Worm (Caenorhabditis elegans): ENCODE data around the gene ska-3.

ska-3 gene

ce11 chrIII:5678935-5679334 lies at the start of gene ska-3, which contains the start of gene rps-12:
ska-3 (minus strand) TSS chrIII:5679005.
rps-12 (plus strand) TSS chrIII:5679298.
- TF ChIP-seq flt-1 (GFP tag; IDR thresholded peaks at IDR 0.05) (peak; percentile 69), aly-1 (tag; optimal IDR thresholded peaks at IDR 0.05) (no peak), ets-7 (tag; optimal IDR thresholded peaks at IDR 0.05) (no peak), B0310.2 (tag; optimal IDR thresholded peaks at IDR 0.05) (peak; percentile 15), ceh-36 (tag; optimal IDR thresholded peaks at IDR 0.05) (no peak), tbx-11 (GFP tag; IDR thresholded peaks at IDR 0.05) (0 out of 2 replicates have a peak, but pooled peaks have one; percentile 17), tbx-37 (GFP tag; conservative IDR thresholded peaks at IDR 0.05) (peak; percentile 49; the same call in 1 of the 2 replicates), pes-1 (GFP tag; IDR thresholded peaks at IDR 0.05) (peak; percentile 72), ama-1 (optimal IDR thresholded peaks at IDR 0.05) (no peak), hmbx-1 (tag; optimal IDR thresholded peaks at IDR 0.05) (no peak), hnd-1 (tag; optimal IDR thresholded peaks at IDR 0.05) (peak; percentile 8), ceh-13 (GFP tag; optimal IDR thresholded peaks at IDR 0.05) (no peak), sea-1 (GFP tag; conservative IDR thresholded peaks at IDR 0.05) (no peak; the same call in 1 of the 2 replicates), tra-4 (tag; optimal IDR thresholded peaks at IDR 0.05) (no peak), F13C5.2 (tag; optimal IDR thresholded peaks at IDR 0.05) (peak; percentile 95), scrt-1 (GFP tag; IDR thresholded peaks at IDR 0.05) (no peak), hmg-4 (GFP tag; optimal IDR thresholded peaks at IDR 0.05) (peak; percentile 70)

- TF ChIP-seq tbx-11 (GFP tag; IDR thresholded peaks at IDR 0.05) (no peak), ceh-36 (tag; optimal IDR thresholded peaks at IDR 0.05) (no peak), flt-1 (GFP tag; IDR thresholded peaks at IDR 0.05) (no peak), tbx-37 (GFP tag; conservative IDR thresholded peaks at IDR 0.05) (no peak), hmbx-1 (tag; optimal IDR thresholded peaks at IDR 0.05) (no peak), aly-1 (tag; optimal IDR thresholded peaks at IDR 0.05) (no peak), F13C5.2 (tag; optimal IDR thresholded peaks at IDR 0.05) (no peak), sea-1 (GFP tag; conservative IDR thresholded peaks at IDR 0.05) (no peak), tra-4 (tag; optimal IDR thresholded peaks at IDR 0.05) (no peak), scrt-1 (GFP tag; IDR thresholded peaks at IDR 0.05) (no peak), ama-1 (optimal IDR thresholded peaks at IDR 0.05) (no peak), hmg-4 (GFP tag; optimal IDR thresholded peaks at IDR 0.05) (no peak), hnd-1 (tag; optimal IDR thresholded peaks at IDR 0.05) (no peak), ets-7 (tag; optimal IDR thresholded peaks at IDR 0.05) (no peak)
Observed at ce11 chrIII:5727827-5728226, 49.0 kb upstream of the ska-3 start, which contains the start of gene egg-1. egg-1 (plus strand) TSS chrIII:5728180.

DNA sequence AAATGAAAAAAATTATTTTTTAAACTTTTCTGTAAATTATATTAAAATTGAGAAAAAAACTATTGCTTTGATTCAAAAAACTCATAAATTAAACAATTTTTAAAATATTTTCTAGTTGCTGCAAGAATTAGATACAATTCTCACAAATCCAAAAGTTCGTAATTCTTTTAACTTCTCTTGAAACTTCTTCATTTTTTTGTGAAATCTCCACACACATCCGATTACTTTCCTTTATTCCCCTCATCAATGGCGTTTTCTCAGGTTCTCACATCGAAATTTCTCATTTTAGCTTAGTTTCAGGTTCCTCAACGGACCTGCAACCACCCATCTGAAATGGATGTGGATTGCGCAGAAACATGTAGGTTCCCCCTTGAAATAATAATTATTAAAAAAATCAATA lies 43.7 kb upstream of the ska-3 start, which contains the start of gene wrm-1:
TSS of gene wrm-1 (plus strand) at position 301 of the 400 bp plus-strand sequence.
- TF ChIP-seq flt-1 (GFP tag; IDR thresholded peaks at IDR 0.05) = no peak
- no peak for TF ChIP-seq aly-1 (tag; optimal IDR thresholded peaks at IDR 0.05)
- TF ChIP-seq tra-4 (tag; optimal IDR thresholded peaks at IDR 0.05) = no peak
- TF ChIP-seq ceh-13 (GFP tag; optimal IDR thresholded peaks at IDR 0.05) = no peak
- no peak for TF ChIP-seq tbx-11 (GFP tag; IDR thresholded peaks at IDR 0.05)
- TF ChIP-seq B0310.2 (tag; optimal IDR thresholded peaks at IDR 0.05) = no peak
- no peak for TF ChIP-seq ceh-36 (tag; optimal IDR thresholded peaks at IDR 0.05)
- no peak for TF ChIP-seq hmg-4 (GFP tag; optimal IDR thresholded peaks at IDR 0.05)
- no peak for TF ChIP-seq tbx-37 (GFP tag; conservative IDR thresholded peaks at IDR 0.05)
- no peak for TF ChIP-seq scrt-1 (GFP tag; IDR thresholded peaks at IDR 0.05)
- no peak for TF ChIP-seq pes-1 (GFP tag; IDR thresholded peaks at IDR 0.05)
- no peak for TF ChIP-seq sea-1 (GFP tag; conservative IDR thresholded peaks at IDR 0.05)
- no peak for TF ChIP-seq ets-7 (tag; optimal IDR thresholded peaks at IDR 0.05)
- no peak for TF ChIP-seq hmbx-1 (tag; optimal IDR thresholded peaks at IDR 0.05)
- TF ChIP-seq ama-1 (optimal IDR thresholded peaks at IDR 0.05) = no peak

- no peak for TF ChIP-seq F13C5.2 (tag; optimal IDR thresholded peaks at IDR 0.05)
- TF ChIP-seq hmg-4 (GFP tag; optimal IDR thresholded peaks at IDR 0.05) = peak; percentile 21
- peak; percentile 12; the same call in 1 of the 2 replicates for TF ChIP-seq tbx-37 (GFP tag; conservative IDR thresholded peaks at IDR 0.05)
Observed at ce11 chrIII:5721888-5722287, 43.1 kb upstream of the ska-3 start.

ce11 chrIII:5721488-5721887 lies 42.7 kb upstream of the ska-3 start:
- TF ChIP-seq hmbx-1 (tag; optimal IDR thresholded peaks at IDR 0.05) (no peak), pes-1 (GFP tag; IDR thresholded peaks at IDR 0.05) (no peak), scrt-1 (GFP tag; IDR thresholded peaks at IDR 0.05) (no peak), tbx-11 (GFP tag; IDR thresholded peaks at IDR 0.05) (no peak), hmg-4 (GFP tag; optimal IDR thresholded peaks at IDR 0.05) (no peak), B0310.2 (tag; optimal IDR thresholded peaks at IDR 0.05) (no peak), ceh-36 (tag; optimal IDR thresholded peaks at IDR 0.05) (no peak), aly-1 (tag; optimal IDR thresholded peaks at IDR 0.05) (no peak), ceh-13 (GFP tag; optimal IDR thresholded peaks at IDR 0.05) (no peak), F13C5.2 (tag; optimal IDR thresholded peaks at IDR 0.05) (no peak), ama-1 (optimal IDR thresholded peaks at IDR 0.05) (no peak), tra-4 (tag; optimal IDR thresholded peaks at IDR 0.05) (no peak), tbx-37 (GFP tag; conservative IDR thresholded peaks at IDR 0.05) (no peak), sea-1 (GFP tag; conservative IDR thresholded peaks at IDR 0.05) (no peak), ets-7 (tag; optimal IDR thresholded peaks at IDR 0.05) (no peak), hnd-1 (tag; optimal IDR thresholded peaks at IDR 0.05) (no peak), flt-1 (GFP tag; IDR thresholded peaks at IDR 0.05) (no peak)

ce11 chrIII:5720266-5721019 lies 41.6 kb upstream of the ska-3 start:
- TF ChIP-seq hmbx-1 (tag; optimal IDR thresholded peaks at IDR 0.05) = no peak
- TF ChIP-seq tra-4 (tag; optimal IDR thresholded peaks at IDR 0.05) = no peak
- TF ChIP-seq ceh-13 (GFP tag; optimal IDR thresholded peaks at IDR 0.05) = no peak
- TF ChIP-seq F13C5.2 (tag; optimal IDR thresholded peaks at IDR 0.05) = no peak
- no peak for TF ChIP-seq ceh-36 (tag; optimal IDR thresholded peaks at IDR 0.05)
- no peak for TF ChIP-seq B0310.2 (tag; optimal IDR thresholded peaks at IDR 0.05)
- no peak for TF ChIP-seq ets-7 (tag; optimal IDR thresholded peaks at IDR 0.05)
- no peak for TF ChIP-seq pes-1 (GFP tag; IDR thresholded peaks at IDR 0.05)
- TF ChIP-seq sea-1 (GFP tag; conservative IDR thresholded peaks at IDR 0.05) = no peak
- 0 out of 2 replicates have a peak, but pooled peaks have one; percentile 9 for TF ChIP-seq scrt-1 (GFP tag; IDR thresholded peaks at IDR 0.05)
- peak; percentile 51 for TF ChIP-seq aly-1 (tag; optimal IDR thresholded peaks at IDR 0.05)
- no peak for TF ChIP-seq hnd-1 (tag; optimal IDR thresholded peaks at IDR 0.05)
- no peak for TF ChIP-seq flt-1 (GFP tag; IDR thresholded peaks at IDR 0.05)
- TF ChIP-seq hmg-4 (GFP tag; optimal IDR thresholded peaks at IDR 0.05) = peak; percentile 27
- TF ChIP-seq tbx-37 (GFP tag; conservative IDR thresholded peaks at IDR 0.05) = no peak
- no peak for TF ChIP-seq ama-1 (optimal IDR thresholded peaks at IDR 0.05)
- TF ChIP-seq tbx-11 (GFP tag; IDR thresholded peaks at IDR 0.05) = no peak
